Fruit fly (Drosophila melanogaster): ENCODE results near the gene JhI-21.

JhI-21 gene

DNA sequence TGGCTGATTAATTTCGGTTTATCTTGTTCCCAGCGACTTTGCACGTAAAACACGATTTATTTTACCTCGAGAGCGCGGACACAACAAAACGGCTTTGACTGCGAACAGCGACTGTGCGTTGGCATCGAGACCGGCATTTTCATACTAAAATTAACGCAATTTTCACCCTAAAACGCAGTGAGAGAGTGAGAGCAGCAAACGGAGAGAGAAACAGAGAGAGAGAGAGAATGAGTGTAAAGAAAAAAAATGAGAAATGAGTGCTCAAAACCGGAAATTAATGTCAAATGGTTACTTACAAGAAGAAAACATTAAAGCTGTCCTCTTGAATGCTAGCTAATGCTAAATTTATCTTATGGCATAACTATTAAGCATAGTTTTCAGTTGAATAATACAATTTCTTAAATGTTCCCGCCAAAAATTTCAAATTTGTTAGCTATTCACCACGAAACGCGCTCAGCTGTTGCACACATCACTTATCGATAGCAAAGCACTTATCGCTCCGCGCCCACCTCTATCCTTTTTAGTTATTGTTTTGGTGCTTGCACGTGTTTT, at the start of gene JhI-21, which contains the start of the genes RpL7-like and CG34164:
Gene JhI-21 (minus strand): TSS at position 206 of the 552 bp plus-strand sequence.
Gene RpL7-like (plus strand): TSS at position 490 of the 552 bp plus-strand sequence.
Gene CG34164 (plus strand): TSS at position 512 of the 552 bp plus-strand sequence.
- no peak for TF ChIP-seq Clk (GFP tag; optimal IDR thresholded peaks at IDR 0.05)
- TF ChIP-seq Mnt (GFP tag; optimal IDR thresholded peaks at IDR 0.05), result peak; percentile 87
- no peak for TF ChIP-seq toe (GFP tag; optimal IDR thresholded peaks at IDR 0.05)
- TF ChIP-seq cnc (optimal IDR thresholded peaks at IDR 0.05), result no peak
- TF ChIP-seq CG5204 (GFP tag; optimal IDR thresholded peaks at IDR 0.05), result no peak
- peak; percentile 57 for TF ChIP-seq tj (GFP tag; optimal IDR thresholded peaks at IDR 0.05)
- no peak for TF ChIP-seq ovo (GFP tag; optimal IDR thresholded peaks at IDR 0.05)
- TF ChIP-seq CG1620 (GFP tag; optimal IDR thresholded peaks at IDR 0.05), result no peak
- TF ChIP-seq CG33017 (tag; optimal IDR thresholded peaks at IDR 0.05), result no peak
- TF ChIP-seq CG7101 (tag; optimal IDR thresholded peaks at IDR 0.05), result no peak
- TF ChIP-seq kay (GFP tag; ENCODE audit: borderline replicate concordance), result no peak
- peak; percentile 4 for TF ChIP-seq CG12768 (GFP tag; optimal IDR thresholded peaks at IDR 0.05)
- no peak for TF ChIP-seq pad (GFP tag; optimal IDR thresholded peaks at IDR 0.05)
- TF ChIP-seq Crg-1 (GFP tag; optimal IDR thresholded peaks at IDR 0.05), result no peak
- TF ChIP-seq cic (GFP tag; optimal IDR thresholded peaks at IDR 0.05), result no peak
- no peak for TF ChIP-seq Hr96 (GFP tag; optimal IDR thresholded peaks at IDR 0.05)
- TF ChIP-seq bab1 (GFP tag; optimal IDR thresholded peaks at IDR 0.05), result no peak
- TF ChIP-seq CG14711 (tag; optimal IDR thresholded peaks at IDR 0.05), result no peak
- TF ChIP-seq CG11617 (GFP tag; optimal IDR thresholded peaks at IDR 0.05), result no peak
- TF ChIP-seq CG7045 (GFP tag; optimal IDR thresholded peaks at IDR 0.05), result no peak

DNA sequence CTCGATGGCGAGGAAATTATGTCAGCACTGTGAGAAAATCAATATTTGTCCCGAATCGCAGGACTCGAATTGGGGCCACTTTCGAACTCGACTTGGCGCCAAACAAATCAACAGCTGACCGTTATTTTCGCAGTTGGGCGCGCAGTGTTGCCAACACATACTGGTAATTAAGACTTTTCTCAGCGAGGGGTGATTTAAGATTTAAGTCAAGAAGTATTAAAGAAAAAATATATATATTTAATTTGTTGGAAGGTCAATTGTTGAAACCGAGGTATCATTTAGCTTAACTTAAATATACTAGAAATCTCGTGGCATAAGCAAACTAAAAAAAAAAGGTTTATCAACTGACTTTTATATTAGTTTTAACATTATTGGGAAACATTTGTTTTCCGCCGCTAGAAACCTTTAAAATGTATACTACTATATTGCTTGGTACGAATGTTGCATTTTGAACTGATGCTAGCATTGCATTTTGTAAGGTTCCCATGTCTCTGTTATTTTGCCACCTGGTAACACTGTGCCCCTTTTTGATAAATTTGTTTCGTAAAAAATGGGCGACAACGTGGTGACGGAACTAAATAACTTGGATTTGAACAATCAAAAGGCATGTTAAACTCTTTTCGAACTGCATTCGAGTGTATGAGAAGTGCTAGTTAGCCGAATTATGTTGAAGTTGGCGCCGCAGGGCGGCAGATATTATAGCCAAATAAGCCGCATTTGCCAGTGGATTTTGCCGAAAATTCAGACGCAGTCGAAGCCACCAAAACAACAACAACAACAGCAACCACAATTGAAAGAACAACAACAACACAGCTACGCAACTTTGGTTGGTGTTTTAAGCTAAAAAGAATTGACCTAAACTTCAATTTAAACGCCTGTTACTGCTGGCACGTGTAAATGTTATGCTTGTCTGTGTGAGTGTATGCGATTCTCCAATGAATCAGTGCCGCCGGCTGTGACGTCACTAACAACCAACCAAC, 47.7 kb upstream of the JhI-21 start, which contains the start of the genes Patsas and ThrRS:
Gene Patsas (minus strand): TSS at position 55 of the 980 bp plus-strand sequence.
Gene ThrRS (plus strand): TSS at position 521 of the 980 bp plus-strand sequence.
- peak; percentile 66 for TF ChIP-seq Hr96 (GFP tag; optimal IDR thresholded peaks at IDR 0.05)
- TF ChIP-seq Crg-1 (GFP tag; optimal IDR thresholded peaks at IDR 0.05), result peak; percentile 23
- TF ChIP-seq CG14711 (tag; optimal IDR thresholded peaks at IDR 0.05), result peak; percentile 86
- peak; percentile 87 for TF ChIP-seq Mnt (GFP tag; optimal IDR thresholded peaks at IDR 0.05)
- TF ChIP-seq bab1 (GFP tag; optimal IDR thresholded peaks at IDR 0.05), result peak; percentile 50
- TF ChIP-seq cnc (optimal IDR thresholded peaks at IDR 0.05), result no peak
- TF ChIP-seq CG7101 (tag; optimal IDR thresholded peaks at IDR 0.05), result peak; percentile 80
- TF ChIP-seq kay (GFP tag; ENCODE audit: borderline replicate concordance), result no peak
- peak; percentile 70 for TF ChIP-seq CG1620 (GFP tag; optimal IDR thresholded peaks at IDR 0.05)
- peak; percentile 89 for TF ChIP-seq CG7045 (GFP tag; optimal IDR thresholded peaks at IDR 0.05)
- peak; percentile 69 for TF ChIP-seq pad (GFP tag; optimal IDR thresholded peaks at IDR 0.05)
- TF ChIP-seq CG33017 (tag; optimal IDR thresholded peaks at IDR 0.05), result peak; percentile 72
- TF ChIP-seq CG12768 (GFP tag; optimal IDR thresholded peaks at IDR 0.05), result peak; percentile 77
- TF ChIP-seq cic (GFP tag; optimal IDR thresholded peaks at IDR 0.05), result peak; percentile 39
- TF ChIP-seq Clk (GFP tag; optimal IDR thresholded peaks at IDR 0.05), result peak; percentile 39
- TF ChIP-seq toe (GFP tag; optimal IDR thresholded peaks at IDR 0.05), result peak; percentile 84
- TF ChIP-seq CG5204 (GFP tag; optimal IDR thresholded peaks at IDR 0.05), result no peak
- TF ChIP-seq tj (GFP tag; optimal IDR thresholded peaks at IDR 0.05), result peak; percentile 67
- peak; percentile 51 for TF ChIP-seq ovo (GFP tag; optimal IDR thresholded peaks at IDR 0.05)
- peak; percentile 76 for TF ChIP-seq CG11617 (GFP tag; optimal IDR thresholded peaks at IDR 0.05)

DNA sequence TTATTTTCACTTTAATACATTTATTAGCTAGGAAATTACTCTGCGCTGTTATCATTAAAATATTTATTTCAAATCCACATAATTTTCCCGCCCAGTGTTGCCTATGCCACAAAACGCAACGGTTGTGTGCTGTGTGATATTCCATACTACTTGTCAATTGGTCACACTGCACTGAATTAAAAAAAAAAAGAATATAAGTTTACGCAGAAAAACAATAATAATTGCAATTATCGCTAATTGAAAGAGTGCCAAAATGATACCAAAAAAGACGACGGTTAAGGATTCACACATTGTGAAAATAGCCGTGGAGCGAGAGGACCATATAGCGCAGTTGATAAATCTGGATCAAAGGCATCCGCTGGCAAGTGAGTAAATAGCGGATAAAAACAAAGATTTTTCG, 41.9 kb upstream of the JhI-21 start, which contains the start of gene Ced-12:
Gene Ced-12 (plus strand): TSS at position 141 of the 400 bp plus-strand sequence.
- TF ChIP-seq Hr96 (GFP tag; optimal IDR thresholded peaks at IDR 0.05) (no peak), cic (GFP tag; optimal IDR thresholded peaks at IDR 0.05) (no peak), CG33017 (tag; optimal IDR thresholded peaks at IDR 0.05) (no peak), ovo (GFP tag; optimal IDR thresholded peaks at IDR 0.05) (no peak), CG14711 (tag; optimal IDR thresholded peaks at IDR 0.05) (peak; percentile 10), bab1 (GFP tag; optimal IDR thresholded peaks at IDR 0.05) (peak; percentile 26), CG7045 (GFP tag; optimal IDR thresholded peaks at IDR 0.05) (no peak), CG11617 (GFP tag; optimal IDR thresholded peaks at IDR 0.05) (peak; percentile 26), CG5204 (GFP tag; optimal IDR thresholded peaks at IDR 0.05) (no peak), toe (GFP tag; optimal IDR thresholded peaks at IDR 0.05) (no peak)

DNA sequence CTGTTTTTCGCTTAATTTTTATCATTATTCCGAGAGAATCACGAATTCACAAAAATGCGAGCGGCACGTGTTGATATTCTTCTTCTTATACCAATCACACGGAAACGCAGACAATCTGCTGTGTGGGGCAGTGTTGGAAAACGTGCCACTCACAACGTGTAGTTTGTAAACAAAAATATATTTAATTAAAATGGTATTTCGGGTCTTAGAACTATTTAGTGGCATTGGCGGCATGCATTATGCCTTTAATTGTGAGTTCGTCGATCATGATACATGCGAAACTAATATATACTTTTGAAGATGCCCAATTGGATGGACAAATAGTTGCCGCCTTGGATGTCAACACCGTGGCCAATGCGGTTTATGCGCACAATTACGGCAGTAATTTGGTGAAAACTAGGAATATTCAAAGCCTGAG, 40.6 kb upstream of the JhI-21 start, which contains the start of the genes CG6712 and Mt2:
Gene CG6712 (minus strand): TSS at position 116 of the 418 bp plus-strand sequence.
Gene Mt2 (plus strand): TSS at position 130 of the 418 bp plus-strand sequence.
- TF ChIP-seq CG7045 (GFP tag; optimal IDR thresholded peaks at IDR 0.05) (no peak), cnc (optimal IDR thresholded peaks at IDR 0.05) (no peak), tj (GFP tag; optimal IDR thresholded peaks at IDR 0.05) (no peak), CG33017 (tag; optimal IDR thresholded peaks at IDR 0.05) (no peak), CG7101 (tag; optimal IDR thresholded peaks at IDR 0.05) (peak; percentile 31), Clk (GFP tag; optimal IDR thresholded peaks at IDR 0.05) (no peak), CG1620 (GFP tag; optimal IDR thresholded peaks at IDR 0.05) (no peak), Crg-1 (GFP tag; optimal IDR thresholded peaks at IDR 0.05) (peak; percentile 28), ovo (GFP tag; optimal IDR thresholded peaks at IDR 0.05) (no peak), CG11617 (GFP tag; optimal IDR thresholded peaks at IDR 0.05) (no peak), CG5204 (GFP tag; optimal IDR thresholded peaks at IDR 0.05) (no peak), cic (GFP tag; optimal IDR thresholded peaks at IDR 0.05) (peak; percentile 11), CG14711 (tag; optimal IDR thresholded peaks at IDR 0.05) (no peak), Mnt (GFP tag; optimal IDR thresholded peaks at IDR 0.05) (peak; percentile 99), kay (GFP tag; ENCODE audit: borderline replicate concordance) (no peak), CG12768 (GFP tag; optimal IDR thresholded peaks at IDR 0.05) (peak; percentile 2), pad (GFP tag; optimal IDR thresholded peaks at IDR 0.05) (peak; percentile 19), bab1 (GFP tag; optimal IDR thresholded peaks at IDR 0.05) (peak; percentile 1), toe (GFP tag; optimal IDR thresholded peaks at IDR 0.05) (no peak), Hr96 (GFP tag; optimal IDR thresholded peaks at IDR 0.05) (no peak)

Data from whole organism, adult.